Worm (Caenorhabditis elegans) whole organism, L4/young adult: ENCODE data around the gene Y50D7A.8.

ENCODE experiments used
- W03F9.2 ChIP-seq: fragments of 150-350 bp; optimal IDR thresholded peaks from 2 replicates; lab custom pipeline; 2014; ENCODE audit warnings: missing biosample characterization, missing genetic modification characterization
- him-1 ChIP-seq: sonication (generic microtip); optimal IDR thresholded peaks from 2 replicates; lab custom pipeline; 2016; ENCODE audit warnings: missing genotype, missing genetic modification reagents, missing genetic modification characterization, missing compliant biosample characterization

- no peak for TF ChIP-seq him-1
- no peak for TF ChIP-seq W03F9.2
These were observed at the start of gene Y50D7A.8 for ce11 chrIII:343141-343345.
